Fruit fly (Drosophila melanogaster) whole organism, embryonic: ENCODE data around the gene kraken.
A peak's percentile ranks its signal among the peaks of the same experiment; 100 is the strongest.

Experiments
- Aef1 ChIP-seq: fragments of 200-800 bp; sonication (Bioruptor generic); IDR thresholded peaks from 3 replicates; pipeline ENCODE4 v1.3.6; 2022; ENCODE audit warnings: missing biosample characterization, missing genetic modification characterization
- B-H2 ChIP-seq: fragments of 200-800 bp; sonication (Bioruptor generic); optimal IDR thresholded peaks from 2 replicates; lab custom pipeline; 2018; ENCODE audit warnings: missing biosample characterization, mild to moderate bottlenecking, missing genetic modification characterization
- BtbVII ChIP-seq: fragments of 200-800 bp; sonication (Bioruptor generic); optimal IDR thresholded peaks from 3 replicates; lab custom pipeline; 2017; ENCODE audit warnings: missing biosample characterization, mild to moderate bottlenecking, missing genetic modification characterization
- Bteb2 ChIP-seq: fragments of 200-800 bp; sonication (Bioruptor generic); optimal IDR thresholded peaks from 2 replicates; lab custom pipeline; 2016; ENCODE audit warnings: missing biosample characterization, missing genetic modification characterization
- C15 ChIP-seq: fragments of 200-800 bp; sonication (Bioruptor generic); IDR thresholded peaks from 3 replicates; pipeline ENCODE4 v1.3.6; 2022; ENCODE audit warnings: missing biosample characterization, missing genetic modification characterization
- CG10209 ChIP-seq: fragments of 200-800 bp; sonication (Bioruptor generic); optimal IDR thresholded peaks from 3 replicates; lab custom pipeline; 2017; ENCODE audit warnings: missing biosample characterization, mild to moderate bottlenecking, missing genetic modification characterization, missing genetic modification reagents
- CG10543 ChIP-seq: fragments of 200-800 bp; sonication (Bioruptor generic); optimal IDR thresholded peaks from 3 replicates; lab custom pipeline; 2017; ENCODE audit warnings: missing biosample characterization, mild to moderate bottlenecking, missing genetic modification characterization, moderate library complexity
- CG11093 ChIP-seq: fragments of 200-800 bp; sonication (Bioruptor generic); IDR thresholded peaks from 3 replicates; pipeline ENCODE4 v1.3.6; 2022; ENCODE audit warnings: missing biosample characterization, missing genetic modification characterization
- CG11247 ChIP-seq: fragments of 200-800 bp; sonication (Bioruptor generic); IDR thresholded peaks from 2 replicates; pipeline ENCODE4 v1.3.6; 2022; ENCODE audit warnings: missing biosample characterization, missing genetic modification characterization
- CG12104 ChIP-seq: fragments of 200-800 bp; sonication (Bioruptor generic); optimal IDR thresholded peaks from 3 replicates; lab custom pipeline; 2016; ENCODE audit warnings: missing biosample characterization, missing genetic modification characterization
- CG13287 ChIP-seq: fragments of 200-800 bp; sonication (Bioruptor generic); IDR thresholded peaks from 2 replicates; pipeline ENCODE4 v1.3.6; 2022; ENCODE audit warnings: missing biosample characterization, missing genetic modification characterization; ENCODE audit not compliant: partially characterized antibody
- CG15011 ChIP-seq: fragments of 200-800 bp; sonication (Bioruptor generic); optimal IDR thresholded peaks from 3 replicates; lab custom pipeline; 2018; ENCODE audit warnings: missing biosample characterization, mild to moderate bottlenecking, missing genetic modification characterization
- CG15479 ChIP-seq: fragments of 200-800 bp; sonication (Bioruptor generic); optimal IDR thresholded peaks from 3 replicates; lab custom pipeline; 2019; ENCODE audit warnings: missing biosample characterization, mild to moderate bottlenecking, missing genetic modification characterization, moderate library complexity
- CG1647 ChIP-seq: fragments of 200-800 bp; sonication (Bioruptor generic); optimal IDR thresholded peaks from 3 replicates; lab custom pipeline; 2016; ENCODE audit warnings: missing biosample characterization, missing genetic modification characterization
- CG17186 ChIP-seq: fragments of 200-800 bp; sonication (Bioruptor generic); optimal IDR thresholded peaks from 3 replicates; lab custom pipeline; 2017; ENCODE audit warnings: missing biosample characterization, missing genetic modification reagents, missing genetic modification characterization
- CG17385 ChIP-seq: fragments of 200-800 bp; sonication (Bioruptor generic); optimal IDR thresholded peaks from 3 replicates; lab custom pipeline; 2018; ENCODE audit warnings: missing biosample characterization, mild to moderate bottlenecking, missing genetic modification characterization
- CG17802 ChIP-seq: fragments of 200-800 bp; sonication (Bioruptor generic); optimal IDR thresholded peaks from 2 replicates; lab custom pipeline; 2018; ENCODE audit warnings: missing biosample characterization, mild to moderate bottlenecking, missing genetic modification characterization, moderate library complexity
- CG3281 ChIP-seq: fragments of 200-800 bp; sonication (Bioruptor generic); optimal IDR thresholded peaks from 3 replicates; lab custom pipeline; 2017; ENCODE audit warnings: missing biosample characterization, mild to moderate bottlenecking, missing genetic modification characterization
- CG43689 ChIP-seq: fragments of 200-800 bp; sonication (Bioruptor generic); IDR thresholded peaks from 2 replicates; pipeline ENCODE4 v1.3.6; 2022; ENCODE audit warnings: missing biosample characterization, missing genetic modification characterization
- CG7372 ChIP-seq: fragments of 200-800 bp; sonication (Bioruptor generic); IDR thresholded peaks from 2 replicates; pipeline ENCODE4 v1.3.6; 2022; ENCODE audit warnings: missing biosample characterization, missing genetic modification characterization
- CG7745 ChIP-seq: fragments of 200-800 bp; sonication (Bioruptor generic); optimal IDR thresholded peaks from 2 replicates; lab custom pipeline; 2018; ENCODE audit warnings: missing biosample characterization, mild to moderate bottlenecking, missing genetic modification characterization, moderate library complexity
- CG9817 ChIP-seq: fragments of 200-800 bp; sonication (Bioruptor generic); optimal IDR thresholded peaks from 2 replicates; lab custom pipeline; 2018; ENCODE audit warnings: missing biosample characterization, mild to moderate bottlenecking, missing genetic modification characterization, moderate library complexity
- Doc3 ChIP-seq: fragments of 200-800 bp; sonication (Bioruptor generic); IDR thresholded peaks from 3 replicates; pipeline ENCODE4 v1.3.6; 2022; ENCODE audit warnings: missing biosample characterization, missing genetic modification characterization; ENCODE audit not compliant: partially characterized antibody
- Dref ChIP-seq: fragments of 200-800 bp; sonication (Bioruptor generic); IDR thresholded peaks from 2 replicates; pipeline ENCODE4 v1.3.6; 2022; ENCODE audit warnings: missing biosample characterization, missing genetic modification characterization
- Mes4 ChIP-seq: fragments of 200-800 bp; sonication (Bioruptor generic); optimal IDR thresholded peaks from 2 replicates; lab custom pipeline; 2016; ENCODE audit warnings: missing biosample characterization, missing genetic modification characterization
- Nf-YA ChIP-seq: fragments of 200-800 bp; sonication (Bioruptor generic); IDR thresholded peaks from 2 replicates; pipeline ENCODE4 v1.3.6; 2022; ENCODE audit warnings: missing biosample characterization, missing genetic modification characterization
- Opbp ChIP-seq: fragments of 200-800 bp; sonication (Bioruptor generic); IDR thresholded peaks from 3 replicates; pipeline ENCODE4 v1.3.6; 2022; ENCODE audit warnings: missing biosample characterization, missing genetic modification characterization; ENCODE audit not compliant: partially characterized antibody
- Ravus ChIP-seq: fragments of 200-800 bp; sonication (Bioruptor generic); IDR thresholded peaks from 2 replicates; pipeline ENCODE4 v1.3.6; 2022; ENCODE audit warnings: missing biosample characterization, missing genetic modification characterization
- Sry-δ ChIP-seq: fragments of 200-800 bp; sonication (Bioruptor generic); optimal IDR thresholded peaks from 2 replicates; lab custom pipeline; 2016; ENCODE audit warnings: missing biosample characterization, missing genetic modification characterization
- TFAM ChIP-seq: fragments of 200-800 bp; sonication (Bioruptor generic); optimal IDR thresholded peaks from 2 replicates; lab custom pipeline; 2017; ENCODE audit warnings: missing biosample characterization, missing genetic modification characterization, inconsistent platforms
- Xrp1 ChIP-seq: fragments of 200-800 bp; sonication (Bioruptor generic); IDR thresholded peaks from 2 replicates; pipeline ENCODE4 v1.3.6; 2022; ENCODE audit warnings: missing biosample characterization, missing genetic modification characterization
- abd-A ChIP-seq: fragments of 200-800 bp; sonication (Bioruptor generic); optimal IDR thresholded peaks from 3 replicates; lab custom pipeline; 2019; ENCODE audit warnings: missing biosample characterization, mild to moderate bottlenecking, missing genetic modification characterization, moderate library complexity
- ara ChIP-seq: fragments of 200-800 bp; sonication (Bioruptor generic); IDR thresholded peaks from 2 replicates; pipeline ENCODE4 v1.3.6; 2022; ENCODE audit warnings: missing biosample characterization, missing genetic modification characterization
- crp ChIP-seq, 2 experiments: fragments of 200-800 bp; sonication (Bioruptor generic); optimal IDR thresholded peaks; 2 replicates in 1 of 2; 3 replicates in 1 of 2; lab custom pipeline; 2017; ENCODE audit warnings: missing biosample characterization in 2 of 2, missing genetic modification characterization in 2 of 2, mild to moderate bottlenecking in 1 of 2, moderate library complexity in 1 of 2
- emc ChIP-seq: fragments of 200-800 bp; sonication (Bioruptor generic); optimal IDR thresholded peaks from 2 replicates; lab custom pipeline; 2016; ENCODE audit warnings: missing biosample characterization, missing genetic modification characterization
- gcm2 ChIP-seq: fragments of 200-800 bp; sonication (Bioruptor generic); optimal IDR thresholded peaks from 2 replicates; lab custom pipeline; 2016; ENCODE audit warnings: missing biosample characterization, missing genetic modification characterization
- gro ChIP-seq: fragments of 200-800 bp; sonication (Bioruptor generic); optimal IDR thresholded peaks from 2 replicates; lab custom pipeline; 2016; ENCODE audit warnings: missing biosample characterization, missing genetic modification characterization
- kah ChIP-seq: fragments of 200-800 bp; sonication (Bioruptor generic); optimal IDR thresholded peaks from 2 replicates; lab custom pipeline; 2018; ENCODE audit warnings: missing biosample characterization, mild to moderate bottlenecking, missing genetic modification characterization
- lilli ChIP-seq: fragments of 200-800 bp; sonication (Bioruptor generic); optimal IDR thresholded peaks from 3 replicates; lab custom pipeline; 2016; ENCODE audit warnings: missing biosample characterization, missing genetic modification characterization
- nerfin-2 ChIP-seq: fragments of 200-800 bp; sonication (Bioruptor generic); IDR thresholded peaks from 2 replicates; pipeline ENCODE4 v1.3.6; 2022; ENCODE audit warnings: missing biosample characterization, missing genetic modification characterization; ENCODE audit not compliant: partially characterized antibody
- oc ChIP-seq: fragments of 200-800 bp; sonication (Bioruptor generic); optimal IDR thresholded peaks from 2 replicates; lab custom pipeline; 2018; ENCODE audit warnings: missing biosample characterization, mild to moderate bottlenecking, missing genetic modification characterization, moderate library complexity
- prd ChIP-seq, 3 experiments: fragments of >200 bp in 2 of 3; fragments of 200-800 bp in 1 of 3; sonication (Bioruptor generic) in 1 of 3; optimal IDR thresholded peaks in 2 of 3; IDR thresholded peaks in 1 of 3; 2 replicates in 2 of 3; 3 replicates in 1 of 3; pipeline versions ENCODE4 v1.3.6 to Lab custom; 2017 to 2022; ENCODE audit warnings: missing biosample characterization in 1 of 3, missing genetic modification characterization in 1 of 3
- psq ChIP-seq: fragments of 200-800 bp; sonication (Bioruptor generic); optimal IDR thresholded peaks from 2 replicates; lab custom pipeline; 2017; ENCODE audit warnings: missing biosample characterization, missing genetic modification characterization
- pzg ChIP-seq: fragments of 200-800 bp; sonication (Bioruptor generic); optimal IDR thresholded peaks from 3 replicates; lab custom pipeline; 2018; ENCODE audit warnings: missing biosample characterization, mild to moderate bottlenecking, missing genetic modification characterization, moderate library complexity
- slou ChIP-seq: fragments of 200-800 bp; sonication (Bioruptor generic); optimal IDR thresholded peaks from 3 replicates; lab custom pipeline; 2016; ENCODE audit warnings: missing biosample characterization, missing genetic modification characterization
- tin ChIP-seq: fragments of 200-800 bp; sonication (Bioruptor generic); optimal IDR thresholded peaks from 3 replicates; lab custom pipeline; 2016; ENCODE audit warnings: missing biosample characterization, missing genetic modification characterization
- toy ChIP-seq: fragments of 200-800 bp; sonication (Bioruptor generic); IDR thresholded peaks from 2 replicates; pipeline ENCODE4 v1.3.6; 2022; ENCODE audit warnings: missing biosample characterization, missing genetic modification characterization
- twi ChIP-seq: fragments of 200-800 bp; optimal IDR thresholded peaks from 2 replicates; lab custom pipeline; 2019; ENCODE audit warnings: missing biosample characterization, mild to moderate bottlenecking, missing genetic modification characterization, moderate library complexity
- wek ChIP-seq: fragments of 200-800 bp; sonication (Bioruptor generic); optimal IDR thresholded peaks from 3 replicates; lab custom pipeline; 2018; ENCODE audit warnings: missing biosample characterization, mild to moderate bottlenecking, missing genetic modification characterization, moderate library complexity

The kraken gene

DNA sequence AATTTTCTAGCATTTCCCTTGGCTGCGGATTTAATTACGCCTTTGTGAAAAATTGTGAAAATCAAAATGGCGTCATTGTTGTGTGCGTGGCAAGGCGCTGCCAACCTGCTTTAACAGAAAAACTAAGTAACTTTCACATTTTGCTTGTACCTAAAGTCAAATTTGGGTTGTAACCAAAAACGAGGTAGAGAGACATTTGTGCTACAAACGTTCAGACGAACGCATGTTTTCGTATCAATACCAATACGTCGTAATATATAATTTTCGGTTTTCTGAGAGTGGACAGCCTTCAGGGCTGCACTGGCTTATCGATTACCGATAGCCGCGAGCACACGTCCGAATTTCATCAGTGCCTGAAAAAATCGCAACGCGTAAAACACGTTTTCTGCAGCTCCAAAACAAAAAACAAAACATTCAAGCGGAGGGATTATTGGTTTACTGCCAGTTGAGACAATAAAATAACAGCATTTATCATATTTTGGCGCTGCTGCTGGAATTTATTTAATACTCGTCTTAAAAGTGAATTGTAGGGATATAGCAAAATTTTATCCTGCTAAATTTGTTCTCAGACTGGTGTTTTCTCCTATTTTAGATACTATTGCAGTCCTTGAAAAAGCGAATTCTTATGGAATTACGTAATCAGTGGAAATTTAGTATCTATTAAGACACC, 18.3 kb downstream of the kraken start (continued):
- TF ChIP-seq CG15479 (GFP tag; lab: Kevin White, UChicago) (no peak), wek (GFP tag; lab: Kevin White, UChicago) (peak; percentile 21), CG7372 (GFP tag; lab: Robert Waterston, UW) (no peak), kah (GFP tag; lab: Kevin White, UChicago) (no peak), emc (GFP tag; lab: Kevin White, UChicago) (peak; percentile 34), CG11093 (no peak), C15 (GFP tag; lab: Robert Waterston, UW) (0 out of 3 replicates have a peak, but pooled peaks have one; percentile 44), Opbp (peak; percentile 43; the same call in 1 of the 3 replicates), CG13287 (peak; percentile 58), Nf-YA (no peak), psq (peak; percentile 40), Xrp1 (GFP tag; lab: Robert Waterston, UW) (peak; percentile 77), Sry-δ (GFP tag; lab: Kevin White, UChicago) (peak; percentile 62), ara (GFP tag; lab: Robert Waterston, UW) (peak; percentile 78), Dref (peak; percentile 82), CG10543 (GFP tag; lab: Kevin White, UChicago) (peak; percentile 57), abd-A (tag; lab: Kevin White, UChicago) (no peak), TFAM (GFP tag; lab: Kevin White, UChicago) (no peak), CG1647 (peak; percentile 73), B-H2 (GFP tag; lab: Kevin White, UChicago) (peak; percentile 11), Bteb2 (GFP tag; lab: Kevin White, UChicago) (peak; percentile 52), CG17385 (peak; percentile 29), gcm2 (GFP tag; lab: Kevin White, UChicago) (peak; percentile 65), gro (GFP tag; lab: Kevin White, UChicago) (peak; percentile 50), pzg (GFP tag; lab: Kevin White, UChicago) (peak; percentile 43), Aef1 (GFP tag; lab: Robert Waterston, UW) (peak; percentile 58), Doc3 (GFP tag; lab: Robert Waterston, UW) (no peak), prd (optimal IDR thresholded peaks at IDR 0.05; lab: Kevin White, UChicago) (no peak), prd (GFP tag; IDR thresholded peaks at IDR 0.05; lab: Robert Waterston, UW) (peak; percentile 75), CG12104 (GFP tag; lab: Kevin White, UChicago) (peak; percentile 29), Ravus (GFP tag; lab: Robert Waterston, UW) (no peak), toy (no peak), slou (GFP tag; lab: Kevin White, UChicago) (no peak), CG11247 (no peak), oc (tag; lab: Kevin White, UChicago) (peak; percentile 50), BtbVII (GFP tag; lab: Kevin White, UChicago) (peak; percentile 67), twi (tag; lab: Kevin White, UChicago) (no peak), CG7745 (tag; lab: Kevin White, UChicago) (no peak), CG10209 (GFP tag; lab: Kevin White, UChicago) (peak; percentile 70), CG3281 (GFP tag; lab: Kevin White, UChicago) (peak; percentile 57), lilli (GFP tag; lab: Kevin White, UChicago) (peak; percentile 85), CG15011 (GFP tag; lab: Kevin White, UChicago) (peak; percentile 64), crp (GFP tag; optimal IDR thresholded peaks at IDR 0.05; lab: Kevin White, UChicago) (peak in 1 of 2 experiments; percentile 13), CG17802 (tag; lab: Kevin White, UChicago) (no peak), tin (GFP tag; lab: Kevin White, UChicago) (peak; percentile 59), CG43689 (GFP tag; lab: Robert Waterston, UW) (no peak), CG9817 (peak; percentile 64), Mes4 (GFP tag; lab: Kevin White, UChicago) (peak; percentile 68), nerfin-2 (peak; percentile 11; the same call in 1 of the 2 replicates), CG17186 (GFP tag; lab: Kevin White, UChicago) (peak; percentile 48)
